Worm (Caenorhabditis elegans) whole organism, L2 larva: ENCODE data around the gene ZC53.1.

Source experiments
- C34F6.9 ChIP-seq: fragments of 150-350 bp; optimal IDR thresholded peaks from 2 replicates; lab custom pipeline; 2014; ENCODE audit warnings: missing biosample characterization, missing genetic modification characterization
- F13H6.1 ChIP-seq: sonication (generic microtip); optimal IDR thresholded peaks from 2 replicates; lab custom pipeline; 2016; ENCODE audit warnings: missing genetic modification characterization, missing compliant biosample characterization
- R02D3.7 ChIP-seq: fragments of 150-350 bp; optimal IDR thresholded peaks from 2 replicates; lab custom pipeline; 2014; ENCODE audit warnings: missing biosample characterization, missing genetic modification characterization
- Y55F3AM.14 ChIP-seq: fragments of 200-800 bp; sonication (Bioruptor generic); optimal IDR thresholded peaks from 2 replicates; lab custom pipeline; 2018; ENCODE audit warnings: mild to moderate bottlenecking, missing genetic modification characterization, missing compliant biosample characterization
- alr-1 ChIP-seq: fragments of 150-350 bp; optimal IDR thresholded peaks from 2 replicates; lab custom pipeline; 2014; ENCODE audit warnings: missing biosample characterization, missing genetic modification characterization
- ama-1 ChIP-seq: fragments of 150-350 bp; optimal IDR thresholded peaks from 2 replicates; lab custom pipeline; 2018; ENCODE audit warnings: inconsistent platforms
- blmp-1 ChIP-seq: sonication (generic microtip); optimal IDR thresholded peaks from 2 replicates; lab custom pipeline; 2017; ENCODE audit warnings: missing genetic modification characterization, mild to moderate bottlenecking, missing compliant biosample characterization, antibody characterized with exemption, moderate library complexity; ENCODE audit not compliant: insufficient read depth
- ceh-16 ChIP-seq: fragments of 150-350 bp; optimal IDR thresholded peaks from 2 replicates; lab custom pipeline; 2014; ENCODE audit warnings: missing biosample characterization, missing genetic modification characterization
- ceh-82 ChIP-seq: fragments of 150-350 bp; optimal IDR thresholded peaks from 2 replicates; lab custom pipeline; 2014; ENCODE audit warnings: missing biosample characterization, missing genetic modification characterization
- crh-2 ChIP-seq: sonication (generic microtip); optimal IDR thresholded peaks from 2 replicates; lab custom pipeline; 2017; ENCODE audit warnings: missing biosample characterization, missing genetic modification characterization
- dmd-4 ChIP-seq: sonication (generic microtip); optimal IDR thresholded peaks from 2 replicates; lab custom pipeline; 2017; ENCODE audit warnings: missing biosample characterization, missing genetic modification characterization
- elt-1 ChIP-seq: fragments of 150-350 bp; optimal IDR thresholded peaks from 2 replicates; lab custom pipeline; 2014; ENCODE audit warnings: missing biosample characterization, missing genetic modification characterization
- fos-1 ChIP-seq: fragments of 150-350 bp; optimal IDR thresholded peaks from 2 replicates; lab custom pipeline; 2014; ENCODE audit warnings: missing biosample characterization, missing genetic modification characterization
- lin-11 ChIP-seq: fragments of 150-350 bp; sonication (generic microtip); optimal IDR thresholded peaks from 2 replicates; lab custom pipeline; 2014; ENCODE audit warnings: missing biosample characterization, missing genetic modification characterization, inconsistent platforms, mixed read lengths
- lin-13 ChIP-seq: fragments of 150-350 bp; optimal IDR thresholded peaks from 2 replicates; lab custom pipeline; 2014; ENCODE audit warnings: missing biosample characterization, missing genetic modification reagents, missing genetic modification characterization
- lin-39 ChIP-seq: fragments of 150-350 bp; optimal IDR thresholded peaks from 2 replicates; lab custom pipeline; 2014; ENCODE audit warnings: missing biosample characterization, missing genetic modification reagents, missing genetic modification characterization
- lsy-2 ChIP-seq, 2 experiments: fragments of 150-350 bp in 1 of 2; sonication (generic microtip) in 1 of 2; optimal IDR thresholded peaks; 2 replicates each; lab custom pipeline; 2014 to 2017; ENCODE audit warnings: missing biosample characterization in 2 of 2, missing genetic modification characterization in 2 of 2
- mbf-1 ChIP-seq: sonication (generic microtip); optimal IDR thresholded peaks from 2 replicates; lab custom pipeline; 2017; ENCODE audit warnings: missing biosample characterization, missing genetic modification characterization
- nhr-10 ChIP-seq: sonication (generic microtip); optimal IDR thresholded peaks from 2 replicates; lab custom pipeline; 2017; ENCODE audit warnings: missing biosample characterization, missing genetic modification characterization
- nhr-11 ChIP-seq: fragments of 150-350 bp; optimal IDR thresholded peaks from 2 replicates; lab custom pipeline; 2014; ENCODE audit warnings: missing biosample characterization, missing genetic modification characterization
- nhr-12 ChIP-seq: fragments of 150-350 bp; optimal IDR thresholded peaks from 2 replicates; lab custom pipeline; 2014; ENCODE audit warnings: missing biosample characterization, missing genetic modification characterization
- nhr-129 ChIP-seq: fragments of 150-350 bp; optimal IDR thresholded peaks from 2 replicates; lab custom pipeline; 2014; ENCODE audit warnings: missing biosample characterization, missing genetic modification characterization
- nhr-21 ChIP-seq: fragments of 150-350 bp; optimal IDR thresholded peaks from 2 replicates; lab custom pipeline; 2014; ENCODE audit warnings: missing biosample characterization, missing genetic modification characterization
- nhr-23 ChIP-seq: fragments of 150-350 bp; optimal IDR thresholded peaks from 2 replicates; lab custom pipeline; 2014; ENCODE audit warnings: missing biosample characterization, missing genetic modification reagents, missing genetic modification characterization
- nhr-237 ChIP-seq: fragments of 150-350 bp; optimal IDR thresholded peaks from 2 replicates; lab custom pipeline; 2014; ENCODE audit warnings: missing biosample characterization, missing genetic modification characterization
- nhr-6 ChIP-seq: fragments of 150-350 bp; optimal IDR thresholded peaks from 2 replicates; lab custom pipeline; 2014; ENCODE audit warnings: missing biosample characterization, missing genetic modification characterization
- peb-1 ChIP-seq: fragments of 150-350 bp; optimal IDR thresholded peaks from 2 replicates; lab custom pipeline; 2014; ENCODE audit warnings: missing biosample characterization, missing genetic modification characterization
- sem-4 ChIP-seq: fragments of 150-350 bp; optimal IDR thresholded peaks from 2 replicates; lab custom pipeline; 2014; ENCODE audit warnings: missing biosample characterization, missing genetic modification reagents, missing genetic modification characterization
- skn-1 ChIP-seq: sonication (generic microtip); optimal IDR thresholded peaks from 2 replicates; lab custom pipeline; 2017; ENCODE audit warnings: missing biosample characterization, missing genetic modification characterization
- sma-3 ChIP-seq: sonication (generic microtip); optimal IDR thresholded peaks from 2 replicates; lab custom pipeline; 2016; ENCODE audit warnings: missing genetic modification reagents, missing genetic modification characterization, missing compliant biosample characterization
- sma-9 ChIP-seq, 2 experiments: fragments of 150-350 bp in 1 of 2; sonication (generic microtip) in 1 of 2; optimal IDR thresholded peaks; 2 replicates each; lab custom pipeline; 2014 to 2016; ENCODE audit warnings: missing genetic modification characterization in 2 of 2, mild to moderate bottlenecking in 1 of 2, missing biosample characterization in 1 of 2, missing compliant biosample characterization in 1 of 2, missing genetic modification reagents in 1 of 2, moderate library complexity in 1 of 2
- unc-39 ChIP-seq: fragments of 150-350 bp; optimal IDR thresholded peaks from 2 replicates; lab custom pipeline; 2014; ENCODE audit warnings: missing biosample characterization, missing genetic modification characterization
- unc-55 ChIP-seq: fragments of 150-350 bp; sonication (generic microtip); optimal IDR thresholded peaks from 3 replicates; lab custom pipeline; 2014; ENCODE audit warnings: missing biosample characterization, missing genetic modification reagents, missing genetic modification characterization
- unc-62 ChIP-seq: fragments of 150-350 bp; optimal IDR thresholded peaks from 2 replicates; lab custom pipeline; 2014; ENCODE audit warnings: missing biosample characterization, missing genetic modification reagents, missing genetic modification characterization
- zag-1 ChIP-seq: fragments of 150-350 bp; optimal IDR thresholded peaks from 2 replicates; lab custom pipeline; 2014; ENCODE audit warnings: missing biosample characterization, missing genetic modification characterization
- ztf-1 ChIP-seq: fragments of 200-800 bp; sonication (Bioruptor generic); conservative IDR thresholded peaks from 2 replicates; pipeline ENCODE4 v1.3.6; 2022; ENCODE audit warnings: missing genetic modification characterization, missing compliant biosample characterization
- ztf-11 ChIP-seq: sonication (generic microtip); optimal IDR thresholded peaks from 2 replicates; lab custom pipeline; 2017; ENCODE audit warnings: missing biosample characterization, missing genetic modification characterization
- ztf-4 ChIP-seq: fragments of 150-350 bp; optimal IDR thresholded peaks from 2 replicates; lab custom pipeline; 2014; ENCODE audit warnings: missing biosample characterization, missing genetic modification characterization

ZC53.1 gene

DNA sequence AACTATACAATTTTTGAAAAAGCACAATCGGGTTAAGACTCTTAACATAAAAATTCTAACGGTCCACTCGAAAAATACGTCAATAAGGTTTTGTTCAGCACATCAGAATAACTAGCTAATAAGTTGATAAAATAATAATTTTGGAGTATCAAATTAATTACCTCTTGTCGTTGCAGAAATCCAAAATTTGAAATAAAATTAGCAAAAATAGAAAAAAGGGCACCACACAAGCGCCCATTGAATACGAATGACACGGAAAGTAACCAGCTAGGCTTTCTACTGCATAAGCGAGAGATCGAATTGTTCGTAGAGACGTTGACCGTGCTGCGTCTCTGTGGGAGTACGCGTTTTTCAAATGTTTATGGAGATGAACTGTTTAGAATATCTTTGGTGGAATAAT, 45.9 kb upstream of the ZC53.1 start:
- TF ChIP-seq ceh-82 (no peak), lin-39 (tag; lab: Kevin White, UChicago) (no peak), crh-2 (tag; lab: Kevin White, UChicago) (no peak), F13H6.1 (tag; lab: Kevin White, UChicago) (no peak), lin-11 (tag; lab: Kevin White, UChicago) (no peak), mbf-1 (tag; lab: Kevin White, UChicago) (no peak), zag-1 (tag; lab: Kevin White, UChicago) (no peak), nhr-129 (tag; lab: Kevin White, UChicago) (no peak), ztf-1 (GFP tag; lab: Robert Waterston, UW) (no peak), ama-1 (no peak), Y55F3AM.14 (no peak), fos-1 (no peak), lin-13 (GFP tag; lab: Kevin White, UChicago) (no peak), sma-9 (GFP tag; optimal IDR thresholded peaks at IDR 0.05; lab: Kevin White, UChicago) (no peak), sma-9 (tag; optimal IDR thresholded peaks at IDR 0.05; lab: Kevin White, UChicago) (no peak), nhr-11 (tag; lab: Kevin White, UChicago) (no peak), elt-1 (tag; lab: Kevin White, UChicago) (no peak), unc-39 (tag; lab: Kevin White, UChicago) (no peak), ztf-4 (tag; lab: Kevin White, UChicago) (no peak)
- TF ChIP-seq, all 48 proteins: peak for 0

DNA sequence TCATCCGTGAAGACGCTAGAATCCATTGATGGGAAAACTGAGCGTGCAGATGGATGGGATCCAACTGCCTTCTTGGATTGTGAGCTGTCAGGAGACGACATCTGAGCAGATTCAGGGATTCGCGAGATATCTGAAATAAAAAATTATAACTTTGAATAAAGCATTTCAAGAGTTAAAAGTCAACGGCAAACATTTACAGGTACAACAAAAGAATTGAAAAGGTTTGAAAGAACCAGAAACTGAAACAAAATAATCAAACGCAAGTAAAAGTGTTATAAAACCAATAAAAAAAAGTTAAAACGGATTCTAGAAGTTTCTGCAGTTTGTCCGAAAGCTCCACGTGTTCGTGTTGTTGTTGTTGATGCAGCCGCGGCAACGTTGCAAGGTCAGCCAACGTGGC, 26.7 kb upstream of the ZC53.1 start, which contains the start of gene Y59E1A.4:
Gene Y59E1A.4, minus strand, starts transcription at position 101 of the 400 bp plus-strand sequence.
- no peak for TF ChIP-seq skn-1 (tag; lab: Kevin White, UChicago)
- no peak for TF ChIP-seq nhr-6 (tag; lab: Kevin White, UChicago)
- no peak for TF ChIP-seq sem-4 (tag; lab: Kevin White, UChicago)
- TF ChIP-seq lin-39 (tag; lab: Kevin White, UChicago): no peak
- TF ChIP-seq fos-1: no peak
- TF ChIP-seq alr-1 (tag; lab: Kevin White, UChicago): no peak
- TF ChIP-seq C34F6.9 (tag; lab: Kevin White, UChicago): no peak
- no peak for TF ChIP-seq lin-13 (GFP tag; lab: Kevin White, UChicago)
- no peak for TF ChIP-seq sma-9 (GFP tag; optimal IDR thresholded peaks at IDR 0.05; lab: Kevin White, UChicago)
- no peak for TF ChIP-seq sma-9 (tag; optimal IDR thresholded peaks at IDR 0.05; lab: Kevin White, UChicago)
- no peak for TF ChIP-seq nhr-23 (tag; lab: Kevin White, UChicago)
- TF ChIP-seq nhr-129 (tag; lab: Kevin White, UChicago): no peak
- no peak for TF ChIP-seq blmp-1
- TF ChIP-seq lsy-2 (tag; optimal IDR thresholded peaks at IDR 0.05; lab: Kevin White, UChicago): no peak
- TF ChIP-seq R02D3.7 (tag; lab: Kevin White, UChicago): no peak
- no peak for TF ChIP-seq ama-1
- no peak for TF ChIP-seq unc-62
- no peak for TF ChIP-seq peb-1 (tag; lab: Kevin White, UChicago)
- TF ChIP-seq dmd-4: no peak
- no peak for TF ChIP-seq sma-3 (GFP tag; lab: Kevin White, UChicago)
- TF ChIP-seq unc-55 (GFP tag; lab: Kevin White, UChicago): no peak

DNA sequence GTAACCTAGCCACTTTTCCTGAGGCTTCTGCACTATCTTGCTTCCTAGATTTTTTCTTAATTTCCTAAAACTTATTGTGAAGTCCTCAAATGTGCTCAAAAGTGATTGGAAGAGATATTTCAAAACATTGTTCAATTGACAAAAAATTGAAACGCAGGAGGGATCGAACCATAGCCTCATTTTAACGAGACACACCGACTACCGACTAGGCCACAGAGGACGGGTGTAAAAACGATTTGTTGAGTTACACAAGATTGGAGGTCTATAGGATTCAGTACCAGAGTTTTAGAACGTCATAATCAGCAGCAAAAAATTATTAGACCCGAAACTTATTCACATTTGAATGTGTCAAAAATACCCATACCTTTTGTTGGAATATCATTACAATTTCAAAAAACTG, 26.1 kb upstream of the ZC53.1 start:
- no peak for TF ChIP-seq elt-1 (tag; lab: Kevin White, UChicago)
- peak; percentile 5 for TF ChIP-seq nhr-129 (tag; lab: Kevin White, UChicago)
- TF ChIP-seq nhr-237 (tag; lab: Kevin White, UChicago): no peak
- TF ChIP-seq ceh-16: no peak
- no peak for TF ChIP-seq Y55F3AM.14

DNA sequence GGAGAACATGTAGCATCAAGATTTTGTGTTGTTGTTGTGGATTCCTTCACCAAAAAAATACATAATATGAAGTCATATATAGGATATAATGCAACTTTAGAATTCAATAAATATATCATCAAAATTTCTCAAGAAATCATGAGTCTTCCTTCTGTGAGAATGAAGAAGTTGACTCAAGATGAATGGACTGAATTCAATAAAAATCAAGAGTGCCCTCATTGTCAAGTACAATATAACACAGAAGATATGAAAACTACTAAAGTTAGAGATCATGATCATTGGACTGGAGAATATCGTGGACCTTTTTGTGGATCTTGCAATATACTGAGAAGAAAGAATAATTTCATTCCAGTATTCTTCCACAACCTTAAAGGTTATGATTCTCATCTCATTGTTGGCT, 22.3 kb upstream of the ZC53.1 start:
- TF ChIP-seq ztf-4 (tag; lab: Kevin White, UChicago) (no peak), ceh-82 (no peak), R02D3.7 (tag; lab: Kevin White, UChicago) (no peak), lin-11 (tag; lab: Kevin White, UChicago) (no peak), nhr-12 (tag; lab: Kevin White, UChicago) (no peak), ama-1 (no peak), alr-1 (tag; lab: Kevin White, UChicago) (no peak), nhr-21 (tag; lab: Kevin White, UChicago) (no peak), ceh-16 (no peak), nhr-10 (no peak), nhr-23 (tag; lab: Kevin White, UChicago) (no peak), unc-55 (GFP tag; lab: Kevin White, UChicago) (no peak), ztf-11 (tag; lab: Kevin White, UChicago) (no peak), zag-1 (tag; lab: Kevin White, UChicago) (no peak), lin-13 (GFP tag; lab: Kevin White, UChicago) (no peak)
